Worm (Caenorhabditis elegans) whole organism, L4 larva: Measurements from ENCODE around the gene ogdh-2.

Experiments
- ama-1 ChIP-seq: fragments of 150-350 bp; optimal IDR thresholded peaks from 2 replicates; lab custom pipeline; 2014; ENCODE audit warnings: inconsistent platforms, mixed read lengths
- egl-27 ChIP-seq: sonication (generic microtip); optimal IDR thresholded peaks from 3 replicates; lab custom pipeline; 2017; ENCODE audit warnings: missing biosample characterization, missing genetic modification reagents, missing genetic modification characterization
- skn-1 ChIP-seq: fragments of 150-350 bp; optimal IDR thresholded peaks from 2 replicates; lab custom pipeline; 2014; ENCODE audit warnings: missing biosample characterization, missing genetic modification characterization
- zag-1 ChIP-seq: fragments of 150-350 bp; optimal IDR thresholded peaks from 2 replicates; lab custom pipeline; 2014; ENCODE audit warnings: missing biosample characterization, missing genetic modification characterization

DNA sequence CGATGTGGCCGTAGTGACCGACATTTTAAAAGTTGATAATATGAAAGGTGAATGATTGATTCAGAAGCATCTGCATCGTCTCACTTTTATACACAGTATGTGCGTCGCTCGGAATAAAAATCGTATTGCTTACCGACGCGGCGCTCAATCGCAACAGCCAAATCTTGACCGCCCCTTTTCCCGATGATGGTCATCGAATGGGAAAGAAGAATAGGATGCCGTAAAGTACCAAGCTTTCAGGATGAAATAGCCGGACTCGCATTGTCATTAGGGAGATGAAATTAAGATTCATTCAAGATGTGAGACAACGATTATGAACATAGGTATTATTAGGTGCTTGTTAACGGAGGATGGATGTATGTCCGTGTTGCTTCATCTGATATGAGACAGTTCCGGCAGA is 4.2 kb downstream of the ogdh-2 start, which contains the start of gene lon-3:
- no peak for TF ChIP-seq ama-1 (lab: Kevin White, UChicago)
- TF ChIP-seq egl-27 (tag; lab: Kevin White, UChicago), result no peak
- TF ChIP-seq zag-1 (tag; lab: Kevin White, UChicago), result no peak
- no peak for TF ChIP-seq skn-1 (tag; lab: Kevin White, UChicago)
